In the genomic region with DNA sequence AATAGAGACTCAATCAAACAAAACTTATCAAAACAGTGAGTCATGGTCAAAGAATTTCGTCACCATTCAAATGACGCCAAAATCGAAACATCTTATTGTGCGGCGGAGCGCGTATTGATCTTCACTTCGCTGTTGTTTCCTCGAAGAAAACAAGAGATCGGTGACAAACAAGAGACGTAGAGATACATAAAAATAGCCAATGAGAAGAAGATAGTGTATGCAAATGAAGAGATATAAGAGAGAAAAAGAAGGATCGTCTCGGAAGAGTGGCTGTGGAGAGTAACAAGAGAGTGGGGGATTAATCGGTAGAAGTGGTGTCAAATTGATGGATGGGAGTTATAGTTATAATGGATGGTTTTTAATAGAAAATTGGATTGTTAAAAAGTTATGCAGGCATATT, we compare ENCODE assay signal across 4 worm cellular contexts.
TF ChIP-seq lines count a peak whose summit lies in the region.

No protein-coding gene starts in this region.

TF ChIP-seq in whole organism, L2 larva, 48 proteins besides CTCF, POLR2A, EP300 and RAD21:
- TF ChIP-seq zag-1 (tag; optimal IDR thresholded peaks at IDR 0.05; lab: Kevin White, UChicago) (peak; percentile 38), elt-1 (tag; optimal IDR thresholded peaks at IDR 0.05; lab: Kevin White, UChicago) (no peak), unc-55 (GFP tag; optimal IDR thresholded peaks at IDR 0.05; lab: Kevin White, UChicago) (peak; percentile 89), nhr-21 (tag; optimal IDR thresholded peaks at IDR 0.05; lab: Kevin White, UChicago) (peak; percentile 30), mab-5 (tag; optimal IDR thresholded peaks at IDR 0.05; lab: Kevin White, UChicago) (peak; percentile 76), fos-1 (tag; optimal IDR thresholded peaks at IDR 0.05; lab: Kevin White, UChicago) (peak; percentile 56), nhr-129 (tag; optimal IDR thresholded peaks at IDR 0.05; lab: Kevin White, UChicago) (peak; percentile 44), sma-9 (GFP tag; optimal IDR thresholded peaks at IDR 0.05; lab: Kevin White, UChicago) (peak; percentile 55), sma-9 (tag; optimal IDR thresholded peaks at IDR 0.05; lab: Kevin White, UChicago) (no peak), R02D3.7 (tag; optimal IDR thresholded peaks at IDR 0.05; lab: Kevin White, UChicago) (no peak), F13H6.1 (tag; optimal IDR thresholded peaks at IDR 0.05; lab: Kevin White, UChicago) (peak; percentile 16), ceh-82 (tag; optimal IDR thresholded peaks at IDR 0.05; lab: Kevin White, UChicago) (no peak), lsy-2 (tag; optimal IDR thresholded peaks at IDR 0.05; lab: Kevin White, UChicago) (peak in 1 of 2 experiments; percentile 71), C34F6.9 (tag; optimal IDR thresholded peaks at IDR 0.05; lab: Kevin White, UChicago) (peak; percentile 83), sma-3 (GFP tag; optimal IDR thresholded peaks at IDR 0.05; lab: Kevin White, UChicago) (peak; percentile 16), Y55F3AM.14 (GFP tag; optimal IDR thresholded peaks at IDR 0.05; lab: Kevin White, UChicago) (no peak), egl-27 (tag; optimal IDR thresholded peaks at IDR 0.05; lab: Kevin White, UChicago) (peak; percentile 37), crh-2 (tag; optimal IDR thresholded peaks at IDR 0.05; lab: Kevin White, UChicago) (peak; percentile 54)

TF ChIP-seq in whole organism, L4 larva, 104 proteins besides CTCF, POLR2A, EP300 and RAD21 (continues in another document):
- TF ChIP-seq lsy-2 (tag; optimal IDR thresholded peaks at IDR 0.05; lab: Kevin White, UChicago) (peak in 1 of 2 experiments; percentile 64), nhr-10 (tag; optimal IDR thresholded peaks at IDR 0.05; lab: Kevin White, UChicago) (no peak), aly-2 (tag; optimal IDR thresholded peaks at IDR 0.05; lab: Kevin White, UChicago) (no peak), hlh-30 (tag; optimal IDR thresholded peaks at IDR 0.05; lab: Kevin White, UChicago; ENCODE audit: insufficient read depth) (peak; percentile 9), egl-43 (GFP tag; IDR thresholded peaks at IDR 0.05; lab: Robert Waterston, UW) (no peak), F44E2.7 (GFP tag; IDR thresholded peaks at IDR 0.05; lab: Robert Waterston, UW) (no peak), lin-13 (GFP tag; optimal IDR thresholded peaks at IDR 0.05; lab: Kevin White, UChicago) (no peak), zip-11 (GFP tag; IDR thresholded peaks at IDR 0.05; lab: Robert Waterston, UW) (no peak), nhr-111 (GFP tag; optimal IDR thresholded peaks at IDR 0.05; lab: Kevin White, UChicago) (no peak), nhr-25 (tag; optimal IDR thresholded peaks at IDR 0.05; lab: Kevin White, UChicago; ENCODE audit: borderline replicate concordance, insufficient read depth) (no peak), dpl-1 (GFP tag; optimal IDR thresholded peaks at IDR 0.05; lab: Kevin White, UChicago) (peak; percentile 6), lin-38 (GFP tag; IDR thresholded peaks at IDR 0.05; lab: Robert Waterston, UW) (no peak), nhr-102 (tag; optimal IDR thresholded peaks at IDR 0.05; lab: Kevin White, UChicago) (no peak), mep-1 (tag; optimal IDR thresholded peaks at IDR 0.05; lab: Kevin White, UChicago) (peak; percentile 44), pha-4 (GFP tag; IDR thresholded peaks at IDR 0.05; lab: Robert Waterston, UW) (no peak), pha-4 (tag; optimal IDR thresholded peaks at IDR 0.05; lab: Kevin White, UChicago) (no peak), dmd-8 (GFP tag; IDR thresholded peaks at IDR 0.05; lab: Robert Waterston, UW) (no peak), daf-12 (tag; optimal IDR thresholded peaks at IDR 0.05; lab: Kevin White, UChicago) (no peak), daf-16 (GFP tag; optimal IDR thresholded peaks at IDR 0.05; lab: Kevin White, UChicago) (peak in 1 of 2 experiments; percentile 12), daf-16 (tag; optimal IDR thresholded peaks at IDR 0.05; lab: Kevin White, UChicago) (peak; percentile 86), rbr-2 (tag; optimal IDR thresholded peaks at IDR 0.05; lab: Kevin White, UChicago) (peak; percentile 29), nhr-11 (tag; optimal IDR thresholded peaks at IDR 0.05; lab: Kevin White, UChicago) (peak; percentile 17), tag-97 (GFP tag; IDR thresholded peaks at IDR 0.05; lab: Robert Waterston, UW) (no peak), dve-1 (tag; optimal IDR thresholded peaks at IDR 0.05; lab: Kevin White, UChicago; ENCODE audit: insufficient read depth) (peak; percentile 32)

TF ChIP-seq in whole organism, late embryonic, 69 proteins besides CTCF, POLR2A, EP300 and RAD21:
- TF ChIP-seq ceh-34 (tag; optimal IDR thresholded peaks at IDR 0.05; lab: Kevin White, UChicago) (peak; percentile 41), ceh-31 (tag; optimal IDR thresholded peaks at IDR 0.05; lab: Kevin White, UChicago) (peak; percentile 51), unc-55 (GFP tag; optimal IDR thresholded peaks at IDR 0.05; lab: Kevin White, UChicago) (peak; percentile 91), ceh-48 (tag; optimal IDR thresholded peaks at IDR 0.05; lab: Kevin White, UChicago) (peak; percentile 66), tbx-2 (tag; optimal IDR thresholded peaks at IDR 0.05; lab: Kevin White, UChicago) (peak; percentile 60), nfya-1 (tag; optimal IDR thresholded peaks at IDR 0.05; lab: Kevin White, UChicago) (peak; percentile 68), pax-1 (tag; optimal IDR thresholded peaks at IDR 0.05; lab: Kevin White, UChicago) (peak; percentile 73), sox-4 (tag; optimal IDR thresholded peaks at IDR 0.05; lab: Kevin White, UChicago) (no peak), unc-42 (tag; optimal IDR thresholded peaks at IDR 0.05; lab: Kevin White, UChicago) (peak; percentile 43), lim-6 (tag; optimal IDR thresholded peaks at IDR 0.05; lab: Kevin White, UChicago) (no peak), dve-1 (tag; optimal IDR thresholded peaks at IDR 0.05; lab: Kevin White, UChicago) (peak; percentile 20)

TF ChIP-seq in whole organism, mixed stage, embryonic, 35 proteins besides CTCF, POLR2A, EP300 and RAD21:
- TF ChIP-seq tbx-8 (GFP tag; optimal IDR thresholded peaks at IDR 0.05; lab: Kevin White, UChicago) (no peak), mls-2 (tag; optimal IDR thresholded peaks at IDR 0.05; lab: Kevin White, UChicago) (peak; percentile 56), lsy-2 (tag; optimal IDR thresholded peaks at IDR 0.05; lab: Kevin White, UChicago) (peak; percentile 5), unc-62 (GFP tag; optimal IDR thresholded peaks at IDR 0.05; lab: Kevin White, UChicago) (peak; percentile 90), sptf-1 (tag; optimal IDR thresholded peaks at IDR 0.05; lab: Kevin White, UChicago) (no peak), unc-120 (tag; optimal IDR thresholded peaks at IDR 0.05; lab: Kevin White, UChicago; ENCODE audit: poor library complexity, severe bottlenecking) (no peak), nhr-237 (tag; optimal IDR thresholded peaks at IDR 0.05; lab: Kevin White, UChicago) (peak; percentile 37), ces-1 (GFP tag; optimal IDR thresholded peaks at IDR 0.05; lab: Kevin White, UChicago) (peak; percentile 80), hlh-1 (tag; optimal IDR thresholded peaks at IDR 0.05; lab: Kevin White, UChicago) (peak; percentile 30), ceh-39 (tag; optimal IDR thresholded peaks at IDR 0.05; lab: Kevin White, UChicago) (peak; percentile 13), pha-4 (tag; optimal IDR thresholded peaks at IDR 0.05; lab: Kevin White, UChicago) (peak; percentile 71), bed-3 (GFP tag; optimal IDR thresholded peaks at IDR 0.05; lab: Kevin White, UChicago) (no peak), nhr-2 (tag; optimal IDR thresholded peaks at IDR 0.05; lab: Kevin White, UChicago) (peak; percentile 41), ceh-43 (GFP tag; optimal IDR thresholded peaks at IDR 0.05; lab: Kevin White, UChicago) (peak; percentile 29)
